Worm (Caenorhabditis elegans): ENCODE results near the gene metl-9.

- TF ChIP-seq unc-62 (GFP tag; optimal IDR thresholded peaks at IDR 0.05) (no peak), drap-1 (GFP tag; optimal IDR thresholded peaks at IDR 0.05) (no peak), snpc-4 (tag; optimal IDR thresholded peaks at IDR 0.05) (no peak), elt-1 (tag; optimal IDR thresholded peaks at IDR 0.05; ENCODE audit: borderline replicate concordance, insufficient read depth) (no peak), lsy-2 (tag; optimal IDR thresholded peaks at IDR 0.05) (no peak), mab-5 (tag; optimal IDR thresholded peaks at IDR 0.05) (no peak), ztf-11 (tag; optimal IDR thresholded peaks at IDR 0.05) (no peak), nhr-12 (tag; optimal IDR thresholded peaks at IDR 0.05) (no peak), ceh-43 (GFP tag; optimal IDR thresholded peaks at IDR 0.05) (no peak), unc-120 (tag; optimal IDR thresholded peaks at IDR 0.05; ENCODE audit: poor library complexity, severe bottlenecking) (no peak), ces-1 (GFP tag; optimal IDR thresholded peaks at IDR 0.05) (no peak), pha-4 (tag; optimal IDR thresholded peaks at IDR 0.05) (no peak), ceh-83 (GFP tag; optimal IDR thresholded peaks at IDR 0.05) (no peak)
These were observed 23.4 kb upstream of the metl-9 start for ce11 chrX:5202399-5202798.

Measured in whole organism, mixed stage, embryonic.